Fruit fly (Drosophila melanogaster) whole organism, embryonic: ENCODE measurements around the gene Obp19a.

ENCODE experiments used
- Atf3 ChIP-seq: fragments of 200-800 bp; sonication (Bioruptor generic); optimal IDR thresholded peaks from 3 replicates; lab custom pipeline; 2016; ENCODE audit warnings: missing biosample characterization, missing genetic modification characterization
- CG10654 ChIP-seq: fragments of 200-800 bp; sonication (Bioruptor generic); optimal IDR thresholded peaks from 2 replicates; lab custom pipeline; 2016; ENCODE audit warnings: missing biosample characterization, missing genetic modification characterization
- CG11398 ChIP-seq: fragments of 200-800 bp; sonication (Bioruptor generic); optimal IDR thresholded peaks from 2 replicates; lab custom pipeline; 2016; ENCODE audit warnings: missing biosample characterization, missing genetic modification characterization
- CG11723 ChIP-seq: fragments of 200-800 bp; sonication (Bioruptor generic); optimal IDR thresholded peaks from 2 replicates; lab custom pipeline; 2017; ENCODE audit warnings: missing biosample characterization, mild to moderate bottlenecking, missing genetic modification characterization
- CG12299 ChIP-seq: fragments of 200-800 bp; sonication (Bioruptor generic); optimal IDR thresholded peaks from 2 replicates; lab custom pipeline; 2018; ENCODE audit warnings: missing biosample characterization, mild to moderate bottlenecking, missing genetic modification characterization
- CG1233 ChIP-seq: fragments of 200-800 bp; sonication (Bioruptor generic); optimal IDR thresholded peaks from 4 replicates; lab custom pipeline; 2018; ENCODE audit warnings: missing biosample characterization, mild to moderate bottlenecking, missing genetic modification characterization
- CG13624 ChIP-seq: fragments of 200-800 bp; sonication (Bioruptor generic); optimal IDR thresholded peaks from 2 replicates; lab custom pipeline; 2016; ENCODE audit warnings: missing biosample characterization, missing genetic modification characterization
- CG15011 ChIP-seq: fragments of 200-800 bp; sonication (Bioruptor generic); optimal IDR thresholded peaks from 3 replicates; lab custom pipeline; 2018; ENCODE audit warnings: missing biosample characterization, mild to moderate bottlenecking, missing genetic modification characterization
- CG16779 ChIP-seq: fragments of 200-800 bp; sonication (Bioruptor generic); IDR thresholded peaks from 2 replicates; pipeline ENCODE4 v1.3.6; 2022; ENCODE audit warnings: missing biosample characterization, missing genetic modification characterization
- CG16815 ChIP-seq: fragments of 200-800 bp; sonication (Bioruptor generic); optimal IDR thresholded peaks from 3 replicates; lab custom pipeline; 2017; ENCODE audit warnings: missing biosample characterization, mild to moderate bottlenecking, missing genetic modification characterization
- CG16863 ChIP-seq: fragments of 200-800 bp; sonication (Bioruptor generic); optimal IDR thresholded peaks from 3 replicates; lab custom pipeline; 2016; ENCODE audit warnings: missing biosample characterization, missing genetic modification characterization
- CG17829 ChIP-seq: fragments of 200-800 bp; optimal IDR thresholded peaks from 2 replicates; lab custom pipeline; 2019; ENCODE audit warnings: missing biosample characterization, mild to moderate bottlenecking, missing genetic modification characterization, moderate library complexity
- CG2116 ChIP-seq: fragments of 200-800 bp; sonication (Bioruptor generic); optimal IDR thresholded peaks from 3 replicates; lab custom pipeline; 2018; ENCODE audit warnings: missing biosample characterization, mild to moderate bottlenecking, missing genetic modification characterization
- CG32532 ChIP-seq: fragments of 200-800 bp; sonication (Bioruptor generic); IDR thresholded peaks from 2 replicates; pipeline ENCODE4 v1.3.6; 2022; ENCODE audit warnings: missing biosample characterization, missing genetic modification characterization
- CG32772 ChIP-seq: fragments of 200-800 bp; sonication (Bioruptor generic); IDR thresholded peaks from 2 replicates; pipeline ENCODE4 v1.3.6; 2022; ENCODE audit warnings: missing biosample characterization, missing genetic modification characterization
- CG34376 ChIP-seq: fragments of 200-800 bp; sonication (Bioruptor generic); optimal IDR thresholded peaks from 2 replicates; lab custom pipeline; 2018; ENCODE audit warnings: missing biosample characterization, mild to moderate bottlenecking, missing genetic modification characterization
- CG4282 ChIP-seq: fragments of 200-800 bp; sonication (Bioruptor generic); optimal IDR thresholded peaks from 2 replicates; lab custom pipeline; 2016; ENCODE audit warnings: missing biosample characterization, missing genetic modification characterization
- CG4328 ChIP-seq: fragments of 200-800 bp; sonication (Bioruptor generic); optimal IDR thresholded peaks from 3 replicates; lab custom pipeline; 2017; ENCODE audit warnings: missing biosample characterization, missing genetic modification reagents, missing genetic modification characterization
- CG4707 ChIP-seq: fragments of 200-800 bp; sonication (Bioruptor generic); optimal IDR thresholded peaks from 2 replicates; lab custom pipeline; 2018; ENCODE audit warnings: missing biosample characterization, mild to moderate bottlenecking, missing genetic modification characterization, moderate library complexity
- CkIIα-i1 ChIP-seq: fragments of 200-800 bp; sonication (Bioruptor generic); IDR thresholded peaks from 2 replicates; pipeline ENCODE4 v1.3.6; 2022; ENCODE audit warnings: missing biosample characterization, missing genetic modification characterization
- Dip2 ChIP-seq: fragments of 200-800 bp; sonication (Bioruptor generic); IDR thresholded peaks from 2 replicates; pipeline ENCODE4 v1.3.6; 2022; ENCODE audit warnings: missing biosample characterization, missing genetic modification characterization
- Ets65A ChIP-seq: fragments of 200-800 bp; sonication (Bioruptor generic); peaks from one replicate; lab custom pipeline; 2016; ENCODE audit warnings: missing biosample characterization, missing genetic modification characterization
- GATAe ChIP-seq: fragments of 200-800 bp; sonication (Bioruptor generic); conservative IDR thresholded peaks from 2 replicates; pipeline ENCODE4 v1.3.6; 2022; ENCODE audit warnings: missing biosample characterization, missing genetic modification characterization
- Hr51 ChIP-seq, 2 experiments: fragments of 200-800 bp; sonication (Bioruptor generic); optimal IDR thresholded peaks; 2 replicates in 1 of 2; 3 replicates in 1 of 2; lab custom pipeline; 2016 to 2018; ENCODE audit warnings: missing biosample characterization in 2 of 2, missing genetic modification characterization in 2 of 2, mild to moderate bottlenecking in 1 of 2, moderate library complexity in 1 of 2
- MBD-R2 ChIP-seq: fragments of 200-800 bp; sonication (Bioruptor generic); IDR thresholded peaks from 2 replicates; pipeline ENCODE4 v1.3.6; 2022; ENCODE audit warnings: missing biosample characterization, missing genetic modification characterization
- NfI ChIP-seq: fragments of 200-800 bp; sonication (Bioruptor generic); optimal IDR thresholded peaks from 3 replicates; lab custom pipeline; 2018; ENCODE audit warnings: missing biosample characterization, mild to moderate bottlenecking, missing genetic modification characterization, moderate library complexity
- Optix ChIP-seq: fragments of 200-800 bp; sonication (Bioruptor generic); IDR thresholded peaks from 3 replicates; pipeline ENCODE4 v1.3.6; 2022; ENCODE audit warnings: missing biosample characterization, missing genetic modification characterization
- Rx ChIP-seq: fragments of 200-800 bp; sonication (Bioruptor generic); IDR thresholded peaks from 2 replicates; pipeline ENCODE4 v1.3.6; 2022; ENCODE audit warnings: missing biosample characterization, missing genetic modification characterization
- Side ChIP-seq: fragments of 200-800 bp; sonication (Bioruptor generic); optimal IDR thresholded peaks from 2 replicates; lab custom pipeline; 2016; ENCODE audit warnings: missing biosample characterization, missing genetic modification characterization
- Ssrp ChIP-seq: fragments of 200-800 bp; sonication (Bioruptor generic); optimal IDR thresholded peaks from 2 replicates; lab custom pipeline; 2018; ENCODE audit warnings: missing biosample characterization, mild to moderate bottlenecking, missing genetic modification characterization, moderate library complexity
- Tbp ChIP-seq: fragments of >200 bp; optimal IDR thresholded peaks from 2 replicates; lab custom pipeline; 2018; ENCODE audit warnings: missing biosample characterization, missing genetic modification characterization
- Trl ChIP-seq, 3 experiments: fragments of >200 bp in 2 of 3; fragments of 200-800 bp in 1 of 3; sonication (Bioruptor generic) in 1 of 3; optimal IDR thresholded peaks; 2 replicates in 1 of 3; 3 replicates in 2 of 3; lab custom pipeline; 2016 to 2017; ENCODE audit warnings: missing biosample characterization in 1 of 3, missing genetic modification characterization in 1 of 3
- Xrp1 ChIP-seq: fragments of 200-800 bp; sonication (Bioruptor generic); IDR thresholded peaks from 2 replicates; pipeline ENCODE4 v1.3.6; 2022; ENCODE audit warnings: missing biosample characterization, missing genetic modification characterization
- YL-1 ChIP-seq: fragments of 200-800 bp; sonication (Bioruptor generic); optimal IDR thresholded peaks from 3 replicates; lab custom pipeline; 2017; ENCODE audit warnings: missing biosample characterization, mild to moderate bottlenecking, missing genetic modification characterization
- ab ChIP-seq: fragments of 200-800 bp; sonication (Bioruptor generic); optimal IDR thresholded peaks from 2 replicates; lab custom pipeline; 2016; ENCODE audit warnings: missing biosample characterization, missing genetic modification characterization
- al ChIP-seq: fragments of 200-800 bp; sonication (Bioruptor generic); IDR thresholded peaks from 2 replicates; pipeline ENCODE4 v1.3.6; 2022; ENCODE audit warnings: missing biosample characterization, missing genetic modification characterization
- bigmax ChIP-seq: fragments of 200-800 bp; sonication (Bioruptor generic); optimal IDR thresholded peaks from 2 replicates; lab custom pipeline; 2018; ENCODE audit warnings: missing biosample characterization, mild to moderate bottlenecking, missing genetic modification characterization
- chif ChIP-seq, 2 experiments: fragments of 200-800 bp; sonication (Bioruptor generic); optimal IDR thresholded peaks; 3 replicates each; lab custom pipeline; 2016; ENCODE audit warnings: missing biosample characterization in 2 of 2, missing genetic modification characterization in 2 of 2
- ci ChIP-seq: fragments of 200-800 bp; sonication (Bioruptor generic); IDR thresholded peaks from 3 replicates; pipeline ENCODE4 v1.3.6; 2022; ENCODE audit warnings: missing biosample characterization, missing genetic modification characterization
- croc ChIP-seq: fragments of 200-800 bp; sonication (Bioruptor generic); conservative IDR thresholded peaks from 3 replicates; pipeline ENCODE4 v1.3.6; 2022; ENCODE audit warnings: missing biosample characterization, missing genetic modification characterization
- dan ChIP-seq: fragments of 200-800 bp; sonication (Bioruptor generic); IDR thresholded peaks from 2 replicates; pipeline ENCODE4 v1.3.6; 2022; ENCODE audit warnings: missing biosample characterization, missing genetic modification characterization
- fd64A ChIP-seq: fragments of 200-800 bp; sonication (Bioruptor generic); optimal IDR thresholded peaks from 3 replicates; lab custom pipeline; 2018; ENCODE audit warnings: missing biosample characterization, mild to moderate bottlenecking, missing genetic modification characterization
- fru ChIP-seq: fragments of >200 bp; optimal IDR thresholded peaks from 2 replicates; lab custom pipeline; 2017
- hbn ChIP-seq: fragments of 200-800 bp; sonication (Bioruptor generic); IDR thresholded peaks from 2 replicates; pipeline ENCODE4 v1.3.6; 2022; ENCODE audit warnings: missing biosample characterization, missing genetic modification characterization; ENCODE audit not compliant: partially characterized antibody
- lab ChIP-seq: fragments of 200-800 bp; sonication (Bioruptor generic); optimal IDR thresholded peaks from 3 replicates; lab custom pipeline; 2017; ENCODE audit warnings: missing biosample characterization, missing genetic modification characterization, mild to moderate bottlenecking, moderate library complexity, missing genetic modification reagents
- nerfin-1 ChIP-seq: fragments of 200-800 bp; sonication (Bioruptor generic); optimal IDR thresholded peaks from 3 replicates; lab custom pipeline; 2019; ENCODE audit warnings: missing biosample characterization, mild to moderate bottlenecking, missing genetic modification characterization, moderate library complexity
- odd ChIP-seq: fragments of 200-800 bp; sonication (Bioruptor generic); optimal IDR thresholded peaks from 2 replicates; lab custom pipeline; 2017; ENCODE audit warnings: missing biosample characterization, mild to moderate bottlenecking, missing genetic modification characterization
- pb ChIP-seq: fragments of 200-800 bp; sonication (Bioruptor generic); optimal IDR thresholded peaks from 3 replicates; lab custom pipeline; 2016; ENCODE audit warnings: missing biosample characterization, missing genetic modification characterization
- ro ChIP-seq: fragments of 200-800 bp; sonication (Bioruptor generic); IDR thresholded peaks from 2 replicates; pipeline ENCODE4 v1.3.6; 2022; ENCODE audit warnings: missing biosample characterization, missing genetic modification characterization
- sr ChIP-seq: fragments of 200-800 bp; sonication (Bioruptor generic); IDR thresholded peaks from 3 replicates; pipeline ENCODE4 v1.3.6; 2022; ENCODE audit warnings: missing biosample characterization, missing genetic modification characterization

The Obp19a gene

DNA sequence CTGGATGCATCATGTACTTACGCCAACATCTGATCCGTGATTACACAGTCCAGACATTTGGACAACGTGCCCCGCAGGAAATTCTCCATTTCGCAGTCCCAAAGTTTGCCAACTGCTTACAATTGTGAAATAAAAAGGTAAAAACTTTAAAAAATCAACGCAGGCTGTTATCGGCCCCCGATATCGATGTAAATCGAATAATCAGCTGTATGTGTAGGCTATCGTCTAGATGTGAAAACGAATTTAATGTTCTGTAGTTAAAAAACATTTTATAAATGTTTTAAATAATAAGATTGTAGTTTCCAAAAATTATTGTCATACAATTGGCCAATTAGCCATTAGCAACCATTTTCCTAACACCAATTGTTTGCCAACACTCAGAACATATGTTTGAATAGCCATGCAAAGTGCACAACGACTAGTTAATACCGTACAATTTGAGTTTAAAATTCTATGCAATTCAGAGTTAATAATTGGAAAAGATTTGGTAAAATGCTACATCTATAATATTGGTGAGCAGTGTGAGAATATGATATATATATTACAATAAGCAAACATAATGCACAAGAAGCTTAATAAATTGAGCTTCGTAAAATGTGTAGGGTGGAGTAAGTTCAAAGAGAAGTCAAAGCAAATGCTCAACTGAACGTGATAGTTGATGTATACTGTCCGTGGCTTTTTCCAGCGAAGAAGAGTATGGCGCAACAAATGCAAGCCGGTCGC, 14.1 kb downstream of the Obp19a start, which contains the start of the genes CG11710 and mal (continued):
- TF ChIP-seq Optix (GFP tag; lab: Robert Waterston, UW) (peak; percentile 68; the same call in 2 of the 3 replicates), CG11398 (GFP tag; lab: Kevin White, UChicago) (peak; percentile 38), Tbp (GFP tag; lab: Kevin White, UChicago) (no peak), Dip2 (GFP tag; lab: Robert Waterston, UW) (no peak), hbn (no peak), CG17829 (tag; lab: Kevin White, UChicago) (peak; percentile 82), odd (GFP tag; lab: Kevin White, UChicago) (no peak), chif (GFP tag; optimal IDR thresholded peaks at IDR 0.05; lab: Kevin White, UChicago) (peak; percentile 36 to 68), fru (lab: Kevin White, UChicago) (no peak), ci (GFP tag; lab: Robert Waterston, UW) (peak; percentile 69; the same call in 2 of the 3 replicates), Xrp1 (GFP tag; lab: Robert Waterston, UW) (peak; percentile 82; the same call in 1 of the 2 replicates), Hr51 (GFP tag; optimal IDR thresholded peaks at IDR 0.05; lab: Kevin White, UChicago) (peak in 1 of 2 experiments; percentile 32), Side (GFP tag; lab: Kevin White, UChicago) (peak; percentile 44), CG32532 (GFP tag; lab: Robert Waterston, UW) (peak; percentile 78), pb (GFP tag; lab: Kevin White, UChicago) (peak; percentile 64), CG11723 (GFP tag; lab: Kevin White, UChicago) (no peak), CG4328 (GFP tag; lab: Kevin White, UChicago) (no peak), CG12299 (peak; percentile 30), Atf3 (GFP tag; lab: Kevin White, UChicago) (no peak), CG16815 (GFP tag; lab: Kevin White, UChicago) (no peak), GATAe (no peak), Rx (GFP tag; lab: Robert Waterston, UW) (no peak; the same call in 1 of the 2 replicates), lab (GFP tag; lab: Kevin White, UChicago) (no peak), CG1233 (GFP tag; lab: Kevin White, UChicago) (peak; percentile 81), MBD-R2 (GFP tag; lab: Robert Waterston, UW) (peak; percentile 41), CG4707 (GFP tag; lab: Kevin White, UChicago) (peak; percentile 41), ab (GFP tag; lab: Kevin White, UChicago) (no peak), bigmax (GFP tag; lab: Kevin White, UChicago) (no peak), CG16779 (no peak), al (GFP tag; lab: Robert Waterston, UW) (peak; percentile 56; the same call in 1 of the 2 replicates), Ssrp (no peak), dan (GFP tag; lab: Robert Waterston, UW) (no peak), NfI (GFP tag; lab: Kevin White, UChicago) (peak; percentile 76), ro (no peak), CG2116 (GFP tag; lab: Kevin White, UChicago) (peak; percentile 69), fd64A (GFP tag; lab: Kevin White, UChicago) (peak; percentile 52), CG34376 (GFP tag; lab: Kevin White, UChicago) (peak; percentile 49), CkIIα-i1 (GFP tag; lab: Robert Waterston, UW) (no peak), CG15011 (GFP tag; lab: Kevin White, UChicago) (no peak), CG16863 (GFP tag; lab: Kevin White, UChicago) (peak; percentile 50), Trl (optimal IDR thresholded peaks at IDR 0.05; lab: Kevin White, UChicago) (no peak), Trl (GFP tag; optimal IDR thresholded peaks at IDR 0.05; lab: Kevin White, UChicago) (peak; percentile 63), sr (GFP tag; lab: Robert Waterston, UW) (no peak), CG4282 (GFP tag; lab: Kevin White, UChicago) (no peak), nerfin-1 (tag; lab: Kevin White, UChicago) (peak; percentile 77), croc (peak; percentile 77), CG13624 (peak; percentile 88), YL-1 (GFP tag; lab: Kevin White, UChicago) (peak; percentile 36), CG10654 (GFP tag; lab: Kevin White, UChicago) (peak; percentile 72), Ets65A (GFP tag; lab: Kevin White, UChicago) (peak; percentile 97), CG32772 (GFP tag; lab: Robert Waterston, UW) (peak; percentile 68)
